Fruit fly (Drosophila melanogaster) whole organism, embryonic: ENCODE results near the gene Rbf2.

Source experiments
- Abd-B ChIP-seq: fragments of 200-800 bp; sonication (Bioruptor generic); optimal IDR thresholded peaks from 2 replicates; lab custom pipeline; 2018; ENCODE audit warnings: missing biosample characterization, mild to moderate bottlenecking, missing genetic modification characterization, moderate library complexity
- Atf6 ChIP-seq: fragments of 200-800 bp; sonication (Bioruptor generic); IDR thresholded peaks from 2 replicates; pipeline ENCODE4 v1.3.6; 2022; ENCODE audit warnings: missing biosample characterization, missing genetic modification characterization
- B-H2 ChIP-seq: fragments of 200-800 bp; sonication (Bioruptor generic); optimal IDR thresholded peaks from 2 replicates; lab custom pipeline; 2018; ENCODE audit warnings: missing biosample characterization, mild to moderate bottlenecking, missing genetic modification characterization
- CG10431 ChIP-seq: fragments of 200-800 bp; sonication (Bioruptor generic); optimal IDR thresholded peaks from 3 replicates; lab custom pipeline; 2018; ENCODE audit warnings: missing biosample characterization, mild to moderate bottlenecking, missing genetic modification characterization
- CG12236 ChIP-seq: fragments of 200-800 bp; sonication (Bioruptor generic); optimal IDR thresholded peaks from 2 replicates; lab custom pipeline; 2016; ENCODE audit warnings: missing biosample characterization, missing genetic modification characterization
- CG13287 ChIP-seq: fragments of 200-800 bp; sonication (Bioruptor generic); IDR thresholded peaks from 2 replicates; pipeline ENCODE4 v1.3.6; 2022; ENCODE audit warnings: missing biosample characterization, missing genetic modification characterization; ENCODE audit not compliant: partially characterized antibody
- CG13296 ChIP-seq: fragments of 200-800 bp; sonication (Bioruptor generic); optimal IDR thresholded peaks from 3 replicates; lab custom pipeline; 2018; ENCODE audit warnings: missing biosample characterization, mild to moderate bottlenecking, missing genetic modification characterization
- CG15479 ChIP-seq: fragments of 200-800 bp; sonication (Bioruptor generic); optimal IDR thresholded peaks from 3 replicates; lab custom pipeline; 2019; ENCODE audit warnings: missing biosample characterization, mild to moderate bottlenecking, missing genetic modification characterization, moderate library complexity
- CG16813 ChIP-seq: fragments of 200-800 bp; sonication (Bioruptor generic); IDR thresholded peaks from 3 replicates; pipeline ENCODE4 v1.3.6; 2022; ENCODE audit warnings: missing biosample characterization, missing genetic modification characterization; ENCODE audit not compliant: partially characterized antibody
- CG17361 ChIP-seq: fragments of 200-800 bp; sonication (Bioruptor generic); IDR thresholded peaks from 3 replicates; pipeline ENCODE4 v1.3.6; 2022; ENCODE audit warnings: missing biosample characterization, missing genetic modification characterization
- CG17385 ChIP-seq: fragments of 200-800 bp; sonication (Bioruptor generic); optimal IDR thresholded peaks from 3 replicates; lab custom pipeline; 2018; ENCODE audit warnings: missing biosample characterization, mild to moderate bottlenecking, missing genetic modification characterization
- CG2120 ChIP-seq: fragments of 200-800 bp; sonication (Bioruptor generic); optimal IDR thresholded peaks from 3 replicates; lab custom pipeline; 2016; ENCODE audit warnings: missing biosample characterization, missing genetic modification characterization
- CG2199 ChIP-seq: fragments of 200-800 bp; sonication (Bioruptor generic); IDR thresholded peaks from 3 replicates; pipeline ENCODE4 v1.3.6; 2022; ENCODE audit warnings: missing biosample characterization, missing genetic modification characterization
- CG2678 ChIP-seq: fragments of 200-800 bp; sonication (Bioruptor generic); optimal IDR thresholded peaks from 3 replicates; lab custom pipeline; 2019; ENCODE audit warnings: missing biosample characterization, mild to moderate bottlenecking, missing genetic modification characterization, moderate library complexity
- CG3163 ChIP-seq: fragments of 200-800 bp; sonication (Bioruptor generic); optimal IDR thresholded peaks from 3 replicates; lab custom pipeline; 2016; ENCODE audit warnings: missing biosample characterization, missing genetic modification characterization
- CG3281 ChIP-seq: fragments of 200-800 bp; sonication (Bioruptor generic); optimal IDR thresholded peaks from 3 replicates; lab custom pipeline; 2017; ENCODE audit warnings: missing biosample characterization, mild to moderate bottlenecking, missing genetic modification characterization
- CG4328 ChIP-seq: fragments of 200-800 bp; sonication (Bioruptor generic); optimal IDR thresholded peaks from 3 replicates; lab custom pipeline; 2017; ENCODE audit warnings: missing biosample characterization, missing genetic modification reagents, missing genetic modification characterization
- CG4707 ChIP-seq: fragments of 200-800 bp; sonication (Bioruptor generic); optimal IDR thresholded peaks from 2 replicates; lab custom pipeline; 2018; ENCODE audit warnings: missing biosample characterization, mild to moderate bottlenecking, missing genetic modification characterization, moderate library complexity
- CG6272 ChIP-seq: fragments of 200-800 bp; sonication (Bioruptor generic); IDR thresholded peaks from 2 replicates; pipeline ENCODE4 v1.3.6; 2022; ENCODE audit warnings: missing biosample characterization, missing genetic modification characterization
- CG7745 ChIP-seq: fragments of 200-800 bp; sonication (Bioruptor generic); optimal IDR thresholded peaks from 2 replicates; lab custom pipeline; 2018; ENCODE audit warnings: missing biosample characterization, mild to moderate bottlenecking, missing genetic modification characterization, moderate library complexity
- CG8359 ChIP-seq: fragments of 200-800 bp; sonication (Bioruptor generic); optimal IDR thresholded peaks from 2 replicates; lab custom pipeline; 2017; ENCODE audit warnings: missing biosample characterization, mild to moderate bottlenecking, missing genetic modification characterization, borderline replicate concordance
- CG8765 ChIP-seq: fragments of 200-800 bp; sonication (Bioruptor generic); IDR thresholded peaks from 2 replicates; pipeline ENCODE4 v1.3.6; 2022; ENCODE audit warnings: missing biosample characterization, missing genetic modification characterization
- CG9817 ChIP-seq: fragments of 200-800 bp; sonication (Bioruptor generic); optimal IDR thresholded peaks from 2 replicates; lab custom pipeline; 2018; ENCODE audit warnings: missing biosample characterization, mild to moderate bottlenecking, missing genetic modification characterization, moderate library complexity
- Chrac-16 ChIP-seq: fragments of 200-800 bp; sonication (Bioruptor generic); optimal IDR thresholded peaks from 3 replicates; lab custom pipeline; 2016; ENCODE audit warnings: missing biosample characterization, missing genetic modification characterization
- CkIIα-i1 ChIP-seq: fragments of 200-800 bp; sonication (Bioruptor generic); IDR thresholded peaks from 2 replicates; pipeline ENCODE4 v1.3.6; 2022; ENCODE audit warnings: missing biosample characterization, missing genetic modification characterization
- E2f2 ChIP-seq: fragments of 200-800 bp; sonication (Bioruptor generic); IDR thresholded peaks from 2 replicates; pipeline ENCODE4 v1.3.6; 2022; ENCODE audit warnings: missing biosample characterization, missing genetic modification characterization
- HLH3B ChIP-seq: fragments of 200-800 bp; sonication (Bioruptor generic); IDR thresholded peaks from 2 replicates; pipeline ENCODE4 v1.3.6; 2022; ENCODE audit warnings: missing biosample characterization, missing genetic modification characterization
- Hey ChIP-seq: fragments of 200-800 bp; sonication (Bioruptor generic); optimal IDR thresholded peaks from 3 replicates; lab custom pipeline; 2018; ENCODE audit warnings: missing biosample characterization, mild to moderate bottlenecking, missing genetic modification characterization
- Jarid2 ChIP-seq: fragments of 200-800 bp; sonication (Bioruptor generic); optimal IDR thresholded peaks from 3 replicates; lab custom pipeline; 2017; ENCODE audit warnings: mild to moderate bottlenecking, missing biosample characterization, missing genetic modification reagents, missing genetic modification characterization
- Oaz ChIP-seq: fragments of 200-800 bp; sonication (Bioruptor generic); IDR thresholded peaks from 2 replicates; pipeline ENCODE4 v1.3.6; 2022; ENCODE audit warnings: missing biosample characterization, missing genetic modification characterization
- Side ChIP-seq: fragments of 200-800 bp; sonication (Bioruptor generic); optimal IDR thresholded peaks from 2 replicates; lab custom pipeline; 2016; ENCODE audit warnings: missing biosample characterization, missing genetic modification characterization
- Sin3A ChIP-seq: fragments of >200 bp; optimal IDR thresholded peaks from 2 replicates; lab custom pipeline; 2018
- Sox102F ChIP-seq: fragments of 200-800 bp; sonication (Bioruptor generic); optimal IDR thresholded peaks from 2 replicates; lab custom pipeline; 2018; ENCODE audit warnings: missing biosample characterization, mild to moderate bottlenecking, missing genetic modification characterization, moderate library complexity
- Xbp1 ChIP-seq: fragments of 200-800 bp; sonication (Bioruptor generic); optimal IDR thresholded peaks from 3 replicates; lab custom pipeline; 2016; ENCODE audit warnings: missing biosample characterization, mild to moderate bottlenecking, missing genetic modification characterization
- bigmax ChIP-seq: fragments of 200-800 bp; sonication (Bioruptor generic); optimal IDR thresholded peaks from 2 replicates; lab custom pipeline; 2018; ENCODE audit warnings: missing biosample characterization, mild to moderate bottlenecking, missing genetic modification characterization
- bowl ChIP-seq: fragments of 200-800 bp; sonication (Bioruptor generic); IDR thresholded peaks from 2 replicates; pipeline ENCODE4 v1.3.6; 2022; ENCODE audit warnings: missing biosample characterization, missing genetic modification characterization
- corto ChIP-seq: fragments of 200-800 bp; sonication (Bioruptor generic); optimal IDR thresholded peaks from 2 replicates; lab custom pipeline; 2016; ENCODE audit warnings: missing biosample characterization, mild to moderate bottlenecking, missing genetic modification characterization, moderate library complexity
- crc ChIP-seq: fragments of 200-800 bp; sonication (Bioruptor generic); optimal IDR thresholded peaks from 2 replicates; lab custom pipeline; 2016; ENCODE audit warnings: missing biosample characterization, missing genetic modification characterization
- crol ChIP-seq: fragments of 200-800 bp; sonication (Bioruptor generic); IDR thresholded peaks from 2 replicates; pipeline ENCODE4 v1.3.6; 2022; ENCODE audit warnings: missing biosample characterization, missing genetic modification characterization
- dmrt99B ChIP-seq: fragments of 200-800 bp; sonication (Bioruptor generic); optimal IDR thresholded peaks from 2 replicates; lab custom pipeline; 2018; ENCODE audit warnings: missing biosample characterization, mild to moderate bottlenecking, missing genetic modification characterization, moderate library complexity
- dpn ChIP-seq, 2 experiments: fragments of 200-800 bp; sonication (Bioruptor generic); optimal IDR thresholded peaks; 3 replicates each; lab custom pipeline; 2016; ENCODE audit warnings: missing biosample characterization in 2 of 2, missing genetic modification characterization in 2 of 2
- eve ChIP-seq, 2 experiments: fragments of >200 bp; optimal IDR thresholded peaks; 2 replicates each; lab custom pipeline; 2017; ENCODE audit warnings: missing biosample characterization in 2 of 2, missing genetic modification characterization in 2 of 2
- ken ChIP-seq: fragments of 200-800 bp; sonication (Bioruptor generic); IDR thresholded peaks from 3 replicates; pipeline ENCODE4 v1.3.6; 2022; ENCODE audit warnings: missing biosample characterization, missing genetic modification characterization
- pan ChIP-seq, 4 experiments: fragments of >200 bp in 3 of 4; fragments of 200-800 bp in 1 of 4; sonication (Bioruptor generic) in 1 of 4; optimal IDR thresholded peaks in 3 of 4; IDR thresholded peaks in 1 of 4; 2 replicates each; pipeline versions ENCODE4 v1.3.6 to Lab custom; 2017 to 2022; ENCODE audit warnings: missing biosample characterization in 2 of 4, missing genetic modification characterization in 2 of 4, mixed read lengths in 1 of 4
- pb ChIP-seq: fragments of 200-800 bp; sonication (Bioruptor generic); optimal IDR thresholded peaks from 3 replicates; lab custom pipeline; 2016; ENCODE audit warnings: missing biosample characterization, missing genetic modification characterization
- ro ChIP-seq: fragments of 200-800 bp; sonication (Bioruptor generic); IDR thresholded peaks from 2 replicates; pipeline ENCODE4 v1.3.6; 2022; ENCODE audit warnings: missing biosample characterization, missing genetic modification characterization
- scrt ChIP-seq: fragments of 200-800 bp; sonication (Bioruptor generic); optimal IDR thresholded peaks from 2 replicates; lab custom pipeline; 2018; ENCODE audit warnings: missing biosample characterization, mild to moderate bottlenecking, missing genetic modification characterization, moderate library complexity
- tll ChIP-seq, 2 experiments: fragments of 200-800 bp in 1 of 2; fragments of >200 bp in 1 of 2; sonication (Bioruptor generic) in 1 of 2; optimal IDR thresholded peaks; 2 replicates each; lab custom pipeline; 2017 to 2019; ENCODE audit warnings: missing biosample characterization in 2 of 2, missing genetic modification characterization in 2 of 2, mild to moderate bottlenecking in 1 of 2, moderate library complexity in 1 of 2
- tna ChIP-seq: fragments of 200-800 bp; sonication (Bioruptor generic); IDR thresholded peaks from 2 replicates; pipeline ENCODE4 v1.3.6; 2022; ENCODE audit warnings: missing biosample characterization, missing genetic modification characterization; ENCODE audit not compliant: partially characterized antibody
- tup ChIP-seq: fragments of 200-800 bp; sonication (Bioruptor generic); optimal IDR thresholded peaks from 2 replicates; lab custom pipeline; 2016; ENCODE audit warnings: missing biosample characterization, mild to moderate bottlenecking, missing genetic modification characterization, moderate library complexity
- vfl ChIP-seq: fragments of 200-800 bp; sonication (Bioruptor generic); optimal IDR thresholded peaks from 2 replicates; lab custom pipeline; 2016; ENCODE audit warnings: missing biosample characterization, missing genetic modification characterization

Gene Rbf2

DNA sequence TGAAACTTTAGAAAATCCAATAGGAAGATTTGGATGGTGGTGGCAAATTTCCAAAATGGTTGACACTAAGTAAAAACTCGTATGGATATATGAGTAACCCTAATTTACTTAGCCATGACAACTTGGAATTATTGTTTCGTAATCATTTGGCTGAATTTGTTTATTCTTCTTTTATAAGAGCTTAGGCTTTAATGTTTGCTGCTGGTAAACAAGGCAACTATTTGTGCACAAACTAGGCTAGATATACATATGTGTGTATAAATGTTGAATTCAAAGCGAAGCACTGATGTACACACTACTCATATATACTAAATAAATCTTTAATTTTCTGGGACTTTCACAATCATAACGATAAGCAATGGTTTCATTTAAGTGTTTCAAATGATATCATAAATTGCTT lies 40.7 kb downstream of the Rbf2 start (continued):
- no peak for TF ChIP-seq pan (optimal IDR thresholded peaks at IDR 0.05; lab: Kevin White, UChicago)
- TF ChIP-seq pan (GFP tag; optimal IDR thresholded peaks at IDR 0.05 in 1 of 2, IDR thresholded peaks at IDR 0.05 in 1 of 2), result no peak
- no peak for TF ChIP-seq vfl (GFP tag; lab: Kevin White, UChicago)
- TF ChIP-seq crc (GFP tag; lab: Kevin White, UChicago), result peak; percentile 19
- TF ChIP-seq Sox102F (GFP tag; lab: Kevin White, UChicago), result peak; percentile 60
- no peak for TF ChIP-seq CG2199 (GFP tag; lab: Robert Waterston, UW)
- no peak for TF ChIP-seq CkIIα-i1 (GFP tag; lab: Robert Waterston, UW)
- peak; percentile 53 for TF ChIP-seq CG10431 (GFP tag; lab: Kevin White, UChicago)
- TF ChIP-seq dmrt99B (tag; lab: Kevin White, UChicago), result peak; percentile 43
- no peak for TF ChIP-seq CG13287 (GFP tag; lab: Robert Waterston, UW)
- TF ChIP-seq B-H2 (GFP tag; lab: Kevin White, UChicago), result peak; percentile 3
- TF ChIP-seq ro, result no peak
- no peak for TF ChIP-seq CG7745 (tag; lab: Kevin White, UChicago)
- TF ChIP-seq CG6272, result no peak
- no peak for TF ChIP-seq E2f2 (GFP tag; lab: Robert Waterston, UW)
- TF ChIP-seq Hey (tag; lab: Kevin White, UChicago), result peak; percentile 1
- TF ChIP-seq CG16813, result no peak
- TF ChIP-seq bowl, result no peak
- no peak for TF ChIP-seq CG17361
- TF ChIP-seq ken (GFP tag; lab: Robert Waterston, UW), result no peak
- TF ChIP-seq Sin3A (lab: Kevin White, UChicago), result no peak
- peak; percentile 55 for TF ChIP-seq CG3281
- peak; percentile 69 for TF ChIP-seq CG13296
- no peak for TF ChIP-seq Xbp1 (GFP tag; lab: Kevin White, UChicago)
- TF ChIP-seq pb (GFP tag; lab: Kevin White, UChicago), result no peak
- TF ChIP-seq CG12236 (GFP tag; lab: Kevin White, UChicago), result no peak
- peak; percentile 33 for TF ChIP-seq CG9817
- TF ChIP-seq scrt (GFP tag; lab: Kevin White, UChicago), result peak; percentile 15
- no peak for TF ChIP-seq Atf6 (GFP tag; lab: Robert Waterston, UW)
- peak; percentile 74 for TF ChIP-seq CG2678 (tag; lab: Kevin White, UChicago)
- no peak for TF ChIP-seq Oaz (GFP tag; lab: Robert Waterston, UW)
- no peak for TF ChIP-seq tna (GFP tag; lab: Robert Waterston, UW)
- no peak for TF ChIP-seq tll (GFP tag; optimal IDR thresholded peaks at IDR 0.05; lab: Kevin White, UChicago)
- peak; percentile 47 for TF ChIP-seq CG4707
- TF ChIP-seq crol (GFP tag; lab: Robert Waterston, UW), result no peak
- TF ChIP-seq eve (GFP tag; optimal IDR thresholded peaks at IDR 0.05; lab: Kevin White, UChicago), result no peak
- TF ChIP-seq tup (GFP tag; lab: Kevin White, UChicago), result no peak
- no peak for TF ChIP-seq Jarid2
- no peak for TF ChIP-seq dpn (GFP tag; optimal IDR thresholded peaks at IDR 0.05; lab: Kevin White, UChicago)
- TF ChIP-seq CG2120, result no peak
- TF ChIP-seq CG4328 (GFP tag; lab: Kevin White, UChicago), result peak; percentile 62
- no peak for TF ChIP-seq bigmax
- TF ChIP-seq CG17385 (GFP tag; lab: Kevin White, UChicago), result peak; percentile 51
- no peak for TF ChIP-seq CG8359
- no peak for TF ChIP-seq CG8765
- no peak for TF ChIP-seq Side (GFP tag; lab: Kevin White, UChicago)
- TF ChIP-seq Abd-B (GFP tag; lab: Kevin White, UChicago), result no peak
- TF ChIP-seq CG3163 (GFP tag; lab: Kevin White, UChicago), result no peak
- TF ChIP-seq Chrac-16, result no peak
- no peak for TF ChIP-seq CG15479 (GFP tag; lab: Kevin White, UChicago)
- no peak for TF ChIP-seq corto (GFP tag; lab: Kevin White, UChicago)
- TF ChIP-seq HLH3B, result no peak
